Worm (Caenorhabditis elegans) whole organism, late embryonic: ENCODE results near the gene rps-11.

Source experiments
- C08G9.2 ChIP-seq: sonication (generic microtip); optimal IDR thresholded peaks from 2 replicates; lab custom pipeline; 2016; ENCODE audit warnings: mild to moderate bottlenecking, missing genetic modification characterization, moderate library complexity, missing compliant biosample characterization
- C38D4.7 ChIP-seq: fragments of 200-800 bp; sonication (Bioruptor generic); optimal IDR thresholded peaks from 2 replicates; lab custom pipeline; 2018; ENCODE audit warnings: mild to moderate bottlenecking, missing genetic modification characterization, moderate library complexity, missing compliant biosample characterization
- K02D7.2 ChIP-seq: sonication (generic microtip); optimal IDR thresholded peaks from 2 replicates; lab custom pipeline; 2017; ENCODE audit warnings: mild to moderate bottlenecking, missing genetic modification characterization, missing compliant biosample characterization
- K09A11.1 ChIP-seq: sonication (generic microtip); optimal IDR thresholded peaks from 2 replicates; lab custom pipeline; 2017; ENCODE audit warnings: antibody characterized with exemption, mild to moderate bottlenecking, missing genetic modification characterization, missing compliant biosample characterization; ENCODE audit not compliant: insufficient read depth
- T23F11.4 ChIP-seq: fragments of 200-800 bp; sonication (Bioruptor generic); optimal IDR thresholded peaks from 2 replicates; lab custom pipeline; 2018; ENCODE audit warnings: mild to moderate bottlenecking, missing genetic modification characterization, missing compliant biosample characterization
- ama-1 ChIP-seq: fragments of 150-350 bp; optimal IDR thresholded peaks from 2 replicates; lab custom pipeline; 2014
- ceh-14 ChIP-seq: sonication (generic microtip); optimal IDR thresholded peaks from 2 replicates; lab custom pipeline; 2016; ENCODE audit warnings: missing genotype, missing genetic modification characterization, missing compliant biosample characterization
- ceh-18 ChIP-seq: sonication (generic microtip); optimal IDR thresholded peaks from 2 replicates; lab custom pipeline; 2016; ENCODE audit warnings: missing genetic modification characterization, missing compliant biosample characterization
- ceh-31 ChIP-seq: sonication (generic microtip); optimal IDR thresholded peaks from 2 replicates; lab custom pipeline; 2016; ENCODE audit warnings: missing genetic modification characterization, missing compliant biosample characterization
- ceh-34 ChIP-seq: sonication (generic microtip); optimal IDR thresholded peaks from 2 replicates; lab custom pipeline; 2016; ENCODE audit warnings: mild to moderate bottlenecking, missing genetic modification characterization, missing compliant biosample characterization
- ceh-45 ChIP-seq: fragments of 200-800 bp; sonication (Bioruptor generic); IDR thresholded peaks from 2 replicates; pipeline ENCODE4 v1.3.6; 2022; ENCODE audit warnings: missing genetic modification reagents, missing genetic modification characterization, missing compliant biosample characterization
- ceh-6 ChIP-seq: fragments of 200-800 bp; sonication (Bioruptor generic); optimal IDR thresholded peaks from 2 replicates; lab custom pipeline; 2018; ENCODE audit warnings: mild to moderate bottlenecking, missing genetic modification characterization, missing compliant biosample characterization
- che-1 ChIP-seq: sonication (generic microtip); optimal IDR thresholded peaks from 2 replicates; lab custom pipeline; 2016; ENCODE audit warnings: mild to moderate bottlenecking, missing genetic modification characterization, missing compliant biosample characterization
- dve-1 ChIP-seq: sonication (generic microtip); optimal IDR thresholded peaks from 2 replicates; lab custom pipeline; 2017; ENCODE audit warnings: antibody characterized with exemption, mild to moderate bottlenecking, missing genetic modification characterization, missing compliant biosample characterization
- elt-4 ChIP-seq: sonication (generic microtip); optimal IDR thresholded peaks from 2 replicates; lab custom pipeline; 2016; ENCODE audit warnings: missing genetic modification characterization, missing compliant biosample characterization
- fkh-6 ChIP-seq: sonication (generic microtip); optimal IDR thresholded peaks from 2 replicates; lab custom pipeline; 2016; ENCODE audit warnings: missing genetic modification characterization, missing compliant biosample characterization
- gmeb-2 ChIP-seq: sonication (generic microtip); optimal IDR thresholded peaks from 2 replicates; lab custom pipeline; 2016; ENCODE audit warnings: missing genetic modification characterization, inconsistent platforms, missing compliant biosample characterization
- hlh-13 ChIP-seq: fragments of 200-800 bp; sonication (Bioruptor generic); optimal IDR thresholded peaks from 2 replicates; lab custom pipeline; 2018; ENCODE audit warnings: mild to moderate bottlenecking, missing genetic modification characterization, missing compliant biosample characterization
- hlh-30 ChIP-seq: sonication (generic microtip); optimal IDR thresholded peaks from 2 replicates; lab custom pipeline; 2017; ENCODE audit warnings: antibody characterized with exemption, missing genetic modification characterization, missing compliant biosample characterization; ENCODE audit not compliant: insufficient read depth
- lin-11 ChIP-seq: fragments of 200-800 bp; sonication (Bioruptor generic); optimal IDR thresholded peaks from 2 replicates; lab custom pipeline; 2018; ENCODE audit warnings: mild to moderate bottlenecking, missing genetic modification characterization, missing compliant biosample characterization
- nfya-1 ChIP-seq: sonication (generic microtip); optimal IDR thresholded peaks from 2 replicates; lab custom pipeline; 2017; ENCODE audit warnings: missing genetic modification characterization, mild to moderate bottlenecking, missing compliant biosample characterization, antibody characterized with exemption, moderate library complexity
- pag-3 ChIP-seq: sonication (generic microtip); optimal IDR thresholded peaks from 2 replicates; lab custom pipeline; 2016; ENCODE audit warnings: missing compliant biosample characterization, missing genetic modification characterization, borderline replicate concordance
- pat-9 ChIP-seq: fragments of 200-800 bp; sonication (Bioruptor generic); optimal IDR thresholded peaks from 2 replicates; lab custom pipeline; 2018; ENCODE audit warnings: mild to moderate bottlenecking, missing genetic modification characterization, moderate library complexity, missing compliant biosample characterization
- sdc-2 ChIP-seq: sonication (generic microtip); optimal IDR thresholded peaks from 2 replicates; lab custom pipeline; 2016; ENCODE audit warnings: missing genotype, missing genetic modification characterization, missing compliant biosample characterization
- sox-4 ChIP-seq: sonication (generic microtip); optimal IDR thresholded peaks from 2 replicates; lab custom pipeline; 2017; ENCODE audit warnings: mild to moderate bottlenecking, missing genetic modification characterization, inconsistent platforms, missing compliant biosample characterization
- syd-9 ChIP-seq: sonication (generic microtip); optimal IDR thresholded peaks from 2 replicates; lab custom pipeline; 2016; ENCODE audit warnings: mild to moderate bottlenecking, missing genetic modification characterization, moderate library complexity, missing compliant biosample characterization
- tbx-2 ChIP-seq: sonication (generic microtip); optimal IDR thresholded peaks from 2 replicates; lab custom pipeline; 2016; ENCODE audit warnings: missing genetic modification characterization, missing compliant biosample characterization
- tbx-7 ChIP-seq: sonication (generic microtip); optimal IDR thresholded peaks from 2 replicates; lab custom pipeline; 2016; ENCODE audit warnings: missing genotype, missing genetic modification characterization, missing compliant biosample characterization
- unc-3 ChIP-seq, 2 experiments: fragments of 200-800 bp in 1 of 2; sonication (Bioruptor generic) in 1 of 2; sonication (generic microtip) in 1 of 2; conservative IDR thresholded peaks in 1 of 2; optimal IDR thresholded peaks in 1 of 2; 2 replicates each; pipeline versions ENCODE4 v1.3.6 to Lab custom; 2016 to 2022; ENCODE audit warnings: missing compliant biosample characterization in 2 of 2, missing genetic modification characterization in 2 of 2, missing genetic modification reagents in 1 of 2
- unc-42 ChIP-seq: sonication (generic microtip); optimal IDR thresholded peaks from 2 replicates; lab custom pipeline; 2016; ENCODE audit warnings: missing genotype, missing genetic modification characterization, missing compliant biosample characterization
- unc-55 ChIP-seq: sonication (generic microtip); optimal IDR thresholded peaks from 2 replicates; lab custom pipeline; 2017; ENCODE audit warnings: missing biosample characterization, missing genetic modification reagents, missing genetic modification characterization
- unc-86 ChIP-seq: sonication (generic microtip); optimal IDR thresholded peaks from 2 replicates; lab custom pipeline; 2016; ENCODE audit warnings: missing genetic modification characterization, missing compliant biosample characterization
- ztf-16 ChIP-seq: sonication (generic microtip); optimal IDR thresholded peaks from 2 replicates; lab custom pipeline; 2017; ENCODE audit warnings: missing genetic modification characterization, missing compliant biosample characterization

The rps-11 gene

ce11 chrIV:11597079-11597478 is 5.4 kb upstream of the rps-11 start:
- TF ChIP-seq unc-55 (no peak), K02D7.2 (tag; lab: Kevin White, UChicago) (no peak), C08G9.2 (tag; lab: Kevin White, UChicago) (no peak), hlh-13 (GFP tag; lab: Kevin White, UChicago) (no peak), pag-3 (no peak), sdc-2 (tag; lab: Kevin White, UChicago) (no peak), ceh-18 (tag; lab: Kevin White, UChicago) (no peak), lin-11 (tag; lab: Kevin White, UChicago) (no peak)

- TF ChIP-seq ceh-18 (tag; lab: Kevin White, UChicago) (no peak), hlh-30 (no peak), syd-9 (no peak), unc-86 (tag; lab: Kevin White, UChicago) (no peak), T23F11.4 (GFP tag; lab: Kevin White, UChicago) (no peak), ceh-45 (GFP tag; lab: Robert Waterston, UW) (no peak), lin-11 (tag; lab: Kevin White, UChicago) (no peak), ceh-14 (tag; lab: Kevin White, UChicago) (no peak), dve-1 (tag; lab: Kevin White, UChicago) (no peak), fkh-6 (tag; lab: Kevin White, UChicago) (no peak)
These were observed 2.7 kb upstream of the rps-11 start for ce11 chrIV:11599717-11600116.

- TF ChIP-seq ceh-6 (GFP tag; lab: Kevin White, UChicago) (no peak), C38D4.7 (GFP tag; lab: Kevin White, UChicago) (no peak), ceh-31 (peak; percentile 24), sdc-2 (tag; lab: Kevin White, UChicago) (peak; percentile 5), dve-1 (tag; lab: Kevin White, UChicago) (no peak), che-1 (tag; lab: Kevin White, UChicago) (peak; percentile 43), tbx-7 (tag; lab: Kevin White, UChicago) (no peak), sox-4 (tag; lab: Kevin White, UChicago) (peak; percentile 16), ceh-34 (peak; percentile 13), K09A11.1 (no peak), ama-1 (lab: Kevin White, UChicago) (peak; percentile 37), pat-9 (tag; lab: Kevin White, UChicago) (peak; percentile 8), ceh-18 (tag; lab: Kevin White, UChicago) (peak; percentile 23), gmeb-2 (tag; lab: Kevin White, UChicago) (no peak), nfya-1 (tag; lab: Kevin White, UChicago) (peak; percentile 67), C08G9.2 (tag; lab: Kevin White, UChicago) (no peak), unc-86 (tag; lab: Kevin White, UChicago) (no peak), ceh-14 (tag; lab: Kevin White, UChicago) (no peak), unc-42 (tag; lab: Kevin White, UChicago) (peak; percentile 50), tbx-2 (tag; lab: Kevin White, UChicago) (peak; percentile 2), unc-55 (peak; percentile 47), unc-3 (GFP tag; conservative IDR thresholded peaks at IDR 0.05; lab: Robert Waterston, UW) (no peak), unc-3 (tag; optimal IDR thresholded peaks at IDR 0.05; lab: Kevin White, UChicago) (no peak), fkh-6 (tag; lab: Kevin White, UChicago) (no peak), elt-4 (tag; lab: Kevin White, UChicago) (no peak), ztf-16 (tag; lab: Kevin White, UChicago) (no peak)
These were observed 578 bp upstream of the rps-11 start for ce11 chrIV:11601721-11602405.
